Worm (Caenorhabditis elegans) whole organism, L4 larva: Measurements from ENCODE around the gene lin-66.

Experiments used
- F10B5.3 ChIP-seq: sonication (generic microtip); optimal IDR thresholded peaks from 2 replicates; lab custom pipeline; 2016; ENCODE audit warnings: mild to moderate bottlenecking, missing genetic modification characterization, missing compliant biosample characterization
- F37D6.2 ChIP-seq: sonication (generic microtip); optimal IDR thresholded peaks from 2 replicates; lab custom pipeline; 2016; ENCODE audit warnings: mild to moderate bottlenecking, missing genetic modification characterization, missing compliant biosample characterization
- F44E2.7 ChIP-seq: fragments of 200-800 bp; sonication (Bioruptor generic); IDR thresholded peaks from 2 replicates; pipeline ENCODE4 v2.1.2; 2022; ENCODE audit warnings: missing genetic modification characterization, missing compliant biosample characterization
- Y75B8A.6 ChIP-seq: fragments of 200-800 bp; sonication (Bioruptor generic); IDR thresholded peaks from 2 replicates; pipeline ENCODE4 v1.3.6; 2022; ENCODE audit warnings: missing genetic modification reagents, missing genetic modification characterization, missing compliant biosample characterization
- aha-1 ChIP-seq: fragments of 150-350 bp; peaks from one replicate; lab custom pipeline; 2014; ENCODE audit warnings: missing biosample characterization, missing genetic modification characterization
- aly-2 ChIP-seq: sonication (generic microtip); optimal IDR thresholded peaks from 2 replicates; lab custom pipeline; 2018; ENCODE audit warnings: missing biosample characterization, missing genetic modification characterization
- ceh-32 ChIP-seq: sonication (generic microtip); optimal IDR thresholded peaks from 2 replicates; lab custom pipeline; 2016; ENCODE audit warnings: mild to moderate bottlenecking, missing genetic modification characterization, missing compliant biosample characterization; ENCODE audit not compliant: poor library complexity
- ceh-44 ChIP-seq: fragments of 200-800 bp; sonication (Bioruptor generic); IDR thresholded peaks from 2 replicates; pipeline ENCODE4 v1.3.6; 2022; ENCODE audit warnings: missing genetic modification reagents, missing genetic modification characterization, missing compliant biosample characterization
- ceh-82 ChIP-seq: sonication (generic microtip); optimal IDR thresholded peaks from 2 replicates; lab custom pipeline; 2017; ENCODE audit warnings: missing biosample characterization, missing genetic modification characterization
- cey-2 ChIP-seq: sonication (generic microtip); optimal IDR thresholded peaks from 3 replicates; lab custom pipeline; 2017; ENCODE audit warnings: missing genetic modification characterization, mild to moderate bottlenecking, missing compliant biosample characterization, antibody characterized with exemption, borderline replicate concordance; ENCODE audit not compliant: insufficient read depth
- daf-16 ChIP-seq, 3 experiments: sonication (generic microtip); optimal IDR thresholded peaks; 2 replicates each; lab custom pipeline; 2016 to 2017; ENCODE audit warnings: missing genetic modification characterization in 3 of 3, missing genetic modification reagents in 3 of 3, mild to moderate bottlenecking in 2 of 3, missing compliant biosample characterization in 2 of 3, missing biosample characterization in 1 of 3, moderate library complexity in 1 of 3
- daf-8 ChIP-seq: fragments of 200-800 bp; sonication (Bioruptor generic); IDR thresholded peaks from 2 replicates; pipeline ENCODE4 v1.3.6; 2022; ENCODE audit warnings: missing genetic modification characterization, missing compliant biosample characterization
- dmd-6 ChIP-seq: fragments of 200-800 bp; sonication (Bioruptor generic); IDR thresholded peaks from 2 replicates; pipeline ENCODE4 v1.3.6; 2022; ENCODE audit warnings: missing genetic modification reagents, missing genetic modification characterization, missing compliant biosample characterization
- dmd-9 ChIP-seq: fragments of 200-800 bp; sonication (Bioruptor generic); IDR thresholded peaks from 2 replicates; pipeline ENCODE4 v1.3.6; 2022; ENCODE audit warnings: missing genetic modification reagents, missing genetic modification characterization, missing compliant biosample characterization
- dpl-1 ChIP-seq: fragments of 150-350 bp; optimal IDR thresholded peaks from 2 replicates; lab custom pipeline; 2014; ENCODE audit warnings: missing biosample characterization, missing genetic modification reagents, missing genetic modification characterization
- dve-1 ChIP-seq: sonication (generic microtip); optimal IDR thresholded peaks from 2 replicates; lab custom pipeline; 2017; ENCODE audit warnings: antibody characterized with exemption, mild to moderate bottlenecking, missing genetic modification characterization, missing compliant biosample characterization; ENCODE audit not compliant: insufficient read depth
- egl-27 ChIP-seq: sonication (generic microtip); optimal IDR thresholded peaks from 3 replicates; lab custom pipeline; 2017; ENCODE audit warnings: missing biosample characterization, missing genetic modification reagents, missing genetic modification characterization
- fkh-10 ChIP-seq: fragments of 150-350 bp; optimal IDR thresholded peaks from 2 replicates; lab custom pipeline; 2014; ENCODE audit warnings: missing biosample characterization, missing genetic modification reagents, missing genetic modification characterization
- gei-8 ChIP-seq: fragments of 200-800 bp; sonication (Bioruptor generic); optimal IDR thresholded peaks from 2 replicates; lab custom pipeline; 2018; ENCODE audit warnings: mild to moderate bottlenecking, missing genetic modification characterization, missing compliant biosample characterization
- hlh-30 ChIP-seq: sonication (generic microtip); optimal IDR thresholded peaks from 2 replicates; lab custom pipeline; 2017; ENCODE audit warnings: antibody characterized with exemption, mild to moderate bottlenecking, missing genetic modification characterization, missing compliant biosample characterization; ENCODE audit not compliant: insufficient read depth
- hmg-1.1 ChIP-seq: fragments of 200-800 bp; sonication (Bioruptor generic); IDR thresholded peaks from 2 replicates; pipeline ENCODE4 v1.3.6; 2022; ENCODE audit warnings: missing genetic modification reagents, missing genetic modification characterization, missing compliant biosample characterization
- jun-1 ChIP-seq: fragments of 150-350 bp; optimal IDR thresholded peaks from 2 replicates; lab custom pipeline; 2014; ENCODE audit warnings: missing biosample characterization, missing genetic modification reagents, missing genetic modification characterization
- lin-29 ChIP-seq: fragments of 200-800 bp; sonication (Bioruptor generic); IDR thresholded peaks from 2 replicates; pipeline ENCODE4 v1.3.6; 2022; ENCODE audit warnings: missing genetic modification reagents, missing genetic modification characterization, missing compliant biosample characterization
- madf-5 ChIP-seq, 2 experiments: fragments of 200-800 bp; sonication (Bioruptor generic); IDR thresholded peaks; 2 replicates each; pipeline ENCODE4 v1.3.6; 2022; ENCODE audit warnings: missing compliant biosample characterization in 2 of 2, missing genetic modification characterization in 2 of 2
- mdl-1 ChIP-seq, 2 experiments: fragments of 150-350 bp in 1 of 2; sonication (generic microtip) in 1 of 2; optimal IDR thresholded peaks; 2 replicates each; lab custom pipeline; 2014 to 2017; ENCODE audit warnings: missing biosample characterization in 2 of 2, missing genetic modification characterization in 2 of 2
- mdt-29 ChIP-seq: fragments of 200-800 bp; sonication (Bioruptor generic); IDR thresholded peaks from 2 replicates; pipeline ENCODE4 v1.3.6; 2022; ENCODE audit warnings: missing genetic modification reagents, missing genetic modification characterization, missing compliant biosample characterization
- mes-2 ChIP-seq: sonication (generic microtip); optimal IDR thresholded peaks from 2 replicates; lab custom pipeline; 2016; ENCODE audit warnings: missing genotype, mild to moderate bottlenecking, missing genetic modification characterization, missing compliant biosample characterization; ENCODE audit not compliant: poor library complexity, severe bottlenecking
- mxl-3 ChIP-seq: fragments of 200-800 bp; sonication (Bioruptor generic); optimal IDR thresholded peaks from 2 replicates; lab custom pipeline; 2018; ENCODE audit warnings: mild to moderate bottlenecking, missing genetic modification characterization, missing compliant biosample characterization
- nhr-10 ChIP-seq: fragments of 150-350 bp; optimal IDR thresholded peaks from 2 replicates; lab custom pipeline; 2014; ENCODE audit warnings: missing biosample characterization, missing genetic modification characterization
- nhr-102 ChIP-seq: sonication (generic microtip); optimal IDR thresholded peaks from 2 replicates; lab custom pipeline; 2016; ENCODE audit warnings: mild to moderate bottlenecking, missing genetic modification characterization, moderate library complexity, missing compliant biosample characterization
- nhr-111 ChIP-seq: fragments of 200-800 bp; sonication (Bioruptor generic); optimal IDR thresholded peaks from 2 replicates; lab custom pipeline; 2018; ENCODE audit warnings: mild to moderate bottlenecking, missing genetic modification characterization, missing compliant biosample characterization
- nhr-28 ChIP-seq: fragments of 150-350 bp; optimal IDR thresholded peaks from 2 replicates; lab custom pipeline; 2014; ENCODE audit warnings: missing biosample characterization, missing genetic modification characterization
- nhr-41 ChIP-seq: fragments of 200-800 bp; sonication (Bioruptor generic); IDR thresholded peaks from 2 replicates; pipeline ENCODE4 v1.3.6; 2022; ENCODE audit warnings: missing genetic modification reagents, missing genetic modification characterization, missing compliant biosample characterization
- nhr-42 ChIP-seq: fragments of 200-800 bp; sonication (Bioruptor generic); IDR thresholded peaks from 2 replicates; pipeline ENCODE4 v1.3.6; 2022; ENCODE audit warnings: missing genetic modification characterization, missing compliant biosample characterization
- nhr-76 ChIP-seq: fragments of 150-350 bp; optimal IDR thresholded peaks from 2 replicates; lab custom pipeline; 2014; ENCODE audit warnings: missing biosample characterization, missing genetic modification characterization
- nhr-77 ChIP-seq: fragments of 150-350 bp; optimal IDR thresholded peaks from 2 replicates; lab custom pipeline; 2014; ENCODE audit warnings: missing biosample characterization, missing genetic modification characterization
- pha-4 ChIP-seq, 2 experiments: fragments of 150-350 bp in 1 of 2; fragments of 200-800 bp in 1 of 2; sonication (Bioruptor generic) in 1 of 2; IDR thresholded peaks in 1 of 2; optimal IDR thresholded peaks in 1 of 2; 2 replicates each; pipeline versions ENCODE4 v1.3.6 to Lab custom; 2014 to 2022; ENCODE audit warnings: missing genetic modification characterization in 2 of 2, missing genetic modification reagents in 2 of 2, missing biosample characterization in 1 of 2, missing compliant biosample characterization in 1 of 2
- php-3 ChIP-seq: fragments of 200-800 bp; sonication (Bioruptor generic); IDR thresholded peaks from 2 replicates; pipeline ENCODE4 v1.3.6; 2022; ENCODE audit warnings: missing genetic modification reagents, missing genetic modification characterization, missing compliant biosample characterization
- pqm-1 ChIP-seq: sonication (generic microtip); optimal IDR thresholded peaks from 2 replicates; lab custom pipeline; 2017; ENCODE audit warnings: missing biosample characterization, missing genetic modification characterization
- set-16 ChIP-seq: fragments of 200-800 bp; sonication (Bioruptor generic); IDR thresholded peaks from 2 replicates; pipeline ENCODE4 v1.3.6; 2022; ENCODE audit warnings: missing genetic modification reagents, missing genetic modification characterization, missing compliant biosample characterization
- snpc-1.2 ChIP-seq: fragments of 200-800 bp; sonication (Bioruptor generic); IDR thresholded peaks from 2 replicates; pipeline ENCODE4 v1.3.6; 2022; ENCODE audit warnings: missing genetic modification reagents, missing genetic modification characterization, missing compliant biosample characterization
- snpc-4 ChIP-seq: fragments of 150-350 bp; optimal IDR thresholded peaks from 2 replicates; lab custom pipeline; 2014; ENCODE audit warnings: missing biosample characterization, missing genetic modification characterization
- spr-3 ChIP-seq: fragments of 200-800 bp; sonication (Bioruptor generic); optimal IDR thresholded peaks from 2 replicates; lab custom pipeline; 2018; ENCODE audit warnings: mild to moderate bottlenecking, missing genetic modification characterization, missing compliant biosample characterization
- zfp-2 ChIP-seq: sonication (generic microtip); optimal IDR thresholded peaks from 2 replicates; lab custom pipeline; 2016; ENCODE audit warnings: mild to moderate bottlenecking, missing genetic modification characterization, missing compliant biosample characterization
- zfp-3 ChIP-seq: fragments of 200-800 bp; sonication (Bioruptor generic); conservative IDR thresholded peaks from 2 replicates; pipeline ENCODE4 v1.3.6; 2022; ENCODE audit warnings: missing genetic modification reagents, missing genetic modification characterization, missing compliant biosample characterization
- zip-11 ChIP-seq: fragments of 200-800 bp; sonication (Bioruptor generic); IDR thresholded peaks from 2 replicates; pipeline ENCODE4 v1.3.6; 2022; ENCODE audit warnings: missing genetic modification characterization, missing compliant biosample characterization
- zip-2 ChIP-seq: fragments of 150-350 bp; optimal IDR thresholded peaks from 2 replicates; lab custom pipeline; 2014; ENCODE audit warnings: missing biosample characterization, missing genetic modification characterization
- ztf-11 ChIP-seq: fragments of 150-350 bp; optimal IDR thresholded peaks from 2 replicates; lab custom pipeline; 2014; ENCODE audit warnings: missing biosample characterization, missing genetic modification characterization

lin-66 gene

ce11 chrIV:13887408-13888163 lies at the start of gene lin-66:
TSS of gene lin-66 (plus strand) at chrIV:13888079.
- TF ChIP-seq Y75B8A.6 (GFP tag; lab: Robert Waterston, UW) (no peak), ztf-11 (tag; lab: Kevin White, UChicago) (no peak), dpl-1 (GFP tag; lab: Kevin White, UChicago) (peak; percentile 49), ceh-44 (GFP tag; lab: Robert Waterston, UW) (no peak), zfp-3 (GFP tag; lab: Robert Waterston, UW) (no peak), pha-4 (GFP tag; IDR thresholded peaks at IDR 0.05; lab: Robert Waterston, UW) (peak; percentile 87), pha-4 (tag; optimal IDR thresholded peaks at IDR 0.05; lab: Kevin White, UChicago) (no peak), nhr-10 (tag; lab: Kevin White, UChicago) (no peak), aha-1 (tag; lab: Kevin White, UChicago) (peak; percentile 97), nhr-42 (GFP tag; lab: Robert Waterston, UW) (peak; percentile 77), snpc-4 (tag; lab: Kevin White, UChicago) (no peak), spr-3 (GFP tag; lab: Kevin White, UChicago) (no peak), nhr-77 (tag; lab: Kevin White, UChicago) (peak; percentile 72), aly-2 (tag; lab: Kevin White, UChicago) (no peak), ceh-82 (no peak), zfp-2 (tag; lab: Kevin White, UChicago) (peak; percentile 16), jun-1 (tag; lab: Kevin White, UChicago) (peak; percentile 63), daf-8 (GFP tag; lab: Robert Waterston, UW) (no peak), dmd-6 (GFP tag; lab: Robert Waterston, UW) (peak; percentile 85), nhr-41 (GFP tag; lab: Robert Waterston, UW) (0 out of 2 replicates have a peak, but pooled peaks have one; percentile 57), F44E2.7 (0 out of 2 replicates have a peak, but pooled peaks have one; percentile 25), daf-16 (GFP tag; optimal IDR thresholded peaks at IDR 0.05; lab: Kevin White, UChicago) (peak; percentile 56 to 64), daf-16 (tag; optimal IDR thresholded peaks at IDR 0.05; lab: Kevin White, UChicago) (peak; percentile 67), nhr-111 (GFP tag; lab: Kevin White, UChicago) (no peak), dmd-9 (GFP tag; lab: Robert Waterston, UW) (0 out of 2 replicates have a peak, but pooled peaks have one; percentile 30), mdl-1 (tag; optimal IDR thresholded peaks at IDR 0.05; lab: Kevin White, UChicago) (peak; percentile 87 to 92), fkh-10 (GFP tag; lab: Kevin White, UChicago) (peak; percentile 70), set-16 (peak; percentile 98), cey-2 (tag; lab: Kevin White, UChicago) (peak; percentile 58), egl-27 (tag; lab: Kevin White, UChicago) (peak; percentile 59), snpc-1.2 (peak; percentile 54; the same call in 1 of the 2 replicates), hlh-30 (tag; lab: Kevin White, UChicago) (peak; percentile 87), ceh-32 (tag; lab: Kevin White, UChicago) (peak; percentile 78), mes-2 (tag; lab: Kevin White, UChicago) (peak; percentile 63), zip-11 (no peak), gei-8 (peak; percentile 2), php-3 (GFP tag; lab: Robert Waterston, UW) (peak; percentile 61; the same call in 1 of the 2 replicates), zip-2 (tag; lab: Kevin White, UChicago) (no peak), F37D6.2 (tag; lab: Kevin White, UChicago) (peak; percentile 81), mxl-3 (GFP tag; lab: Kevin White, UChicago) (peak; percentile 84), F10B5.3 (tag; lab: Kevin White, UChicago) (peak; percentile 63), lin-29 (GFP tag; lab: Robert Waterston, UW) (no peak), dve-1 (peak; percentile 79), pqm-1 (tag; lab: Kevin White, UChicago) (peak; percentile 2), nhr-102 (tag; lab: Kevin White, UChicago) (peak; percentile 73), nhr-76 (tag; lab: Kevin White, UChicago) (no peak), nhr-28 (tag; lab: Kevin White, UChicago) (peak; percentile 54), madf-5 (GFP tag; IDR thresholded peaks at IDR 0.05; lab: Robert Waterston, UW) (0 out of 4 replicates have a peak, but pooled peaks of 1 of the 2 experiments have one; percentile 66), mdt-29 (0 out of 2 replicates have a peak, but pooled peaks have one; percentile 38), hmg-1.1 (GFP tag; lab: Robert Waterston, UW) (peak; percentile 96)
